Worm (Caenorhabditis elegans) whole organism, L2 larva: Measurements from ENCODE around the gene ZK1307.7.

Experiments used
- ama-1 ChIP-seq: fragments of 150-350 bp; optimal IDR thresholded peaks from 2 replicates; lab custom pipeline; 2018; ENCODE audit warnings: inconsistent platforms
- blmp-1 ChIP-seq: sonication (generic microtip); optimal IDR thresholded peaks from 2 replicates; lab custom pipeline; 2017; ENCODE audit warnings: missing genetic modification characterization, mild to moderate bottlenecking, missing compliant biosample characterization, antibody characterized with exemption, moderate library complexity; ENCODE audit not compliant: insufficient read depth
- ceh-16 ChIP-seq: fragments of 150-350 bp; optimal IDR thresholded peaks from 2 replicates; lab custom pipeline; 2014; ENCODE audit warnings: missing biosample characterization, missing genetic modification characterization
- elt-1 ChIP-seq: fragments of 150-350 bp; optimal IDR thresholded peaks from 2 replicates; lab custom pipeline; 2014; ENCODE audit warnings: missing biosample characterization, missing genetic modification characterization
- elt-3 ChIP-seq: sonication (generic microtip); optimal IDR thresholded peaks from 2 replicates; lab custom pipeline; 2017; ENCODE audit warnings: missing biosample characterization, missing genetic modification characterization
- lsy-2 ChIP-seq, 2 experiments: fragments of 150-350 bp in 1 of 2; sonication (generic microtip) in 1 of 2; optimal IDR thresholded peaks; 2 replicates each; lab custom pipeline; 2014 to 2017; ENCODE audit warnings: missing biosample characterization in 2 of 2, missing genetic modification characterization in 2 of 2
- nhr-10 ChIP-seq: sonication (generic microtip); optimal IDR thresholded peaks from 2 replicates; lab custom pipeline; 2017; ENCODE audit warnings: missing biosample characterization, missing genetic modification characterization
- nhr-12 ChIP-seq: fragments of 150-350 bp; optimal IDR thresholded peaks from 2 replicates; lab custom pipeline; 2014; ENCODE audit warnings: missing biosample characterization, missing genetic modification characterization
- nhr-25 ChIP-seq: fragments of 150-350 bp; sonication (generic microtip); optimal IDR thresholded peaks from 3 replicates; lab custom pipeline; 2014; ENCODE audit warnings: missing biosample characterization, missing genetic modification characterization
- nhr-77 ChIP-seq: fragments of 150-350 bp; optimal IDR thresholded peaks from 2 replicates; lab custom pipeline; 2014; ENCODE audit warnings: missing biosample characterization, missing genetic modification characterization
- sem-4 ChIP-seq: fragments of 150-350 bp; optimal IDR thresholded peaks from 2 replicates; lab custom pipeline; 2014; ENCODE audit warnings: missing biosample characterization, missing genetic modification reagents, missing genetic modification characterization

DNA sequence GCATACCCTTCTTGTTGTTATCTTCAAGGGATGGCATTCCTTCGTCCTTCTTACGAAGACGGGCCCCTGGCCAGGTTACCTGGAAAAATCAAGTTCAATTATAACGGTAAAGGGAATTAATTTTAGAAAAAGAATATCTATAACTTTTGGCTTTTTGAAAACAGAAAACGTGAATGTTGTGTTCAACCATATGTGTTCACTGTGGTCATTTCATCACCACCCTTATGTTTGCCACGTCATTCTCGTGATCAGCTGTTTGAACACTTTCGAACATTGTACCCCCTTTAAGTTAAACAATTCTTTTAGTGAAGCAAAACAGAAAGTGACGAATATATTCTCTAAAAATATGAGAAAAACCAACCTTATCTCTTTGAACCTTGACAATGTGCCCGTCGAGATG, 17.6 kb upstream of the ZK1307.7 start:
- TF ChIP-seq sem-4 (tag; lab: Kevin White, UChicago) (no peak), elt-3 (tag; lab: Kevin White, UChicago) (no peak), lsy-2 (tag; optimal IDR thresholded peaks at IDR 0.05; lab: Kevin White, UChicago) (no peak), nhr-25 (no peak), nhr-12 (tag; lab: Kevin White, UChicago) (no peak), nhr-77 (tag; lab: Kevin White, UChicago) (no peak), ama-1 (lab: Kevin White, UChicago) (no peak), blmp-1 (tag; lab: Kevin White, UChicago) (no peak), nhr-10 (tag; lab: Kevin White, UChicago) (no peak), elt-1 (tag; lab: Kevin White, UChicago) (no peak), ceh-16 (no peak)
